Worm (Caenorhabditis elegans) whole organism, young adult: ENCODE data around the gene ttr-5.

ENCODE experiments used
- B0261.1 ChIP-seq: sonication (generic microtip); optimal IDR thresholded peaks from 2 replicates; lab custom pipeline; 2016; ENCODE audit warnings: mild to moderate bottlenecking, missing genetic modification characterization, moderate library complexity, missing compliant biosample characterization
- D2030.7 ChIP-seq: fragments of 200-800 bp; sonication (Bioruptor generic); IDR thresholded peaks from 2 replicates; pipeline ENCODE4 v1.3.6; 2022; ENCODE audit warnings: missing genetic modification reagents, missing genetic modification characterization, missing compliant biosample characterization
- F10E7.11 ChIP-seq: sonication (generic microtip); optimal IDR thresholded peaks from 2 replicates; lab custom pipeline; 2017; ENCODE audit warnings: mild to moderate bottlenecking, missing genetic modification characterization, moderate library complexity, missing compliant biosample characterization
- F37B4.10 ChIP-seq: fragments of 200-800 bp; sonication (Bioruptor generic); IDR thresholded peaks from 2 replicates; pipeline ENCODE4 v1.3.6; 2022; ENCODE audit warnings: missing genetic modification characterization, missing compliant biosample characterization
- K11D2.4 ChIP-seq: fragments of 200-800 bp; sonication (Bioruptor generic); IDR thresholded peaks from 2 replicates; pipeline ENCODE4 v1.3.6; 2022; ENCODE audit warnings: missing genetic modification reagents, missing genetic modification characterization, missing compliant biosample characterization
- T26A5.8 ChIP-seq: sonication (generic microtip); optimal IDR thresholded peaks from 2 replicates; lab custom pipeline; 2016; ENCODE audit warnings: missing genetic modification characterization, missing compliant biosample characterization
- Y53F4B.3 ChIP-seq: fragments of 200-800 bp; sonication (Bioruptor generic); IDR thresholded peaks from 2 replicates; pipeline ENCODE4 v1.3.6; 2022; ENCODE audit warnings: missing genetic modification reagents, missing genetic modification characterization, missing compliant biosample characterization
- Y53G8AR.9 ChIP-seq: fragments of 200-800 bp; sonication (Bioruptor generic); conservative IDR thresholded peaks from 2 replicates; pipeline ENCODE4 v1.3.6; 2022; ENCODE audit warnings: missing genetic modification reagents, missing genetic modification characterization, missing compliant biosample characterization
- Y95B8A.8 ChIP-seq: fragments of 200-800 bp; sonication (Bioruptor generic); IDR thresholded peaks from 2 replicates; pipeline ENCODE4 v1.3.6; 2022; ENCODE audit warnings: missing genetic modification reagents, missing genetic modification characterization, missing compliant biosample characterization
- aptf-3 ChIP-seq: fragments of 200-800 bp; sonication (Bioruptor generic); IDR thresholded peaks from 2 replicates; pipeline ENCODE4 v1.3.6; 2022; ENCODE audit warnings: missing genetic modification characterization, missing compliant biosample characterization
- atf-7 ChIP-seq: sonication (generic microtip); optimal IDR thresholded peaks from 2 replicates; lab custom pipeline; 2017; ENCODE audit warnings: mild to moderate bottlenecking, missing genetic modification characterization, missing compliant biosample characterization
- bed-1 ChIP-seq: fragments of 200-800 bp; sonication (Bioruptor generic); IDR thresholded peaks from 2 replicates; pipeline ENCODE4 v1.3.6; 2022; ENCODE audit warnings: missing genetic modification reagents, missing genetic modification characterization, missing compliant biosample characterization
- bed-2 ChIP-seq: fragments of 200-800 bp; sonication (Bioruptor generic); IDR thresholded peaks from 2 replicates; pipeline ENCODE4 v1.3.6; 2022; ENCODE audit warnings: missing genetic modification reagents, missing genetic modification characterization, missing compliant biosample characterization
- cebp-2 ChIP-seq: fragments of 200-800 bp; sonication (Bioruptor generic); IDR thresholded peaks from 2 replicates; pipeline ENCODE4 v1.3.6; 2022; ENCODE audit warnings: missing genetic modification characterization, missing compliant biosample characterization
- ceh-27 ChIP-seq: fragments of 200-800 bp; sonication (Bioruptor generic); optimal IDR thresholded peaks from 2 replicates; lab custom pipeline; 2018; ENCODE audit warnings: mild to moderate bottlenecking, missing genetic modification characterization, moderate library complexity, missing compliant biosample characterization
- ceh-40 ChIP-seq: fragments of 200-800 bp; sonication (Bioruptor generic); IDR thresholded peaks from 2 replicates; pipeline ENCODE4 v1.3.6; 2022; ENCODE audit warnings: missing genetic modification characterization, missing compliant biosample characterization
- chd-7 ChIP-seq: sonication (generic microtip); optimal IDR thresholded peaks from 2 replicates; lab custom pipeline; 2016; ENCODE audit warnings: mild to moderate bottlenecking, missing genetic modification characterization, moderate library complexity, missing compliant biosample characterization
- dox-1 ChIP-seq: fragments of 200-800 bp; sonication (Bioruptor generic); IDR thresholded peaks from 2 replicates; pipeline ENCODE4 v1.3.6; 2022; ENCODE audit warnings: missing genetic modification reagents, missing genetic modification characterization, missing compliant biosample characterization
- dpff-1 ChIP-seq: sonication (generic microtip); optimal IDR thresholded peaks from 2 replicates; lab custom pipeline; 2017; ENCODE audit warnings: mild to moderate bottlenecking, missing genetic modification characterization, missing compliant biosample characterization
- dpl-1 ChIP-seq: fragments of 150-350 bp; optimal IDR thresholded peaks from 2 replicates; lab custom pipeline; 2014; ENCODE audit warnings: missing biosample characterization, missing genetic modification reagents, missing genetic modification characterization
- efl-1 ChIP-seq: fragments of 150-350 bp; optimal IDR thresholded peaks from 2 replicates; lab custom pipeline; 2014; ENCODE audit warnings: missing biosample characterization, missing genetic modification reagents, missing genetic modification characterization
- egl-18 ChIP-seq: fragments of 200-800 bp; sonication (Bioruptor generic); IDR thresholded peaks from 2 replicates; pipeline ENCODE4 v1.3.6; 2022; ENCODE audit warnings: missing genetic modification reagents, missing genetic modification characterization, missing compliant biosample characterization
- egl-44 ChIP-seq: fragments of 200-800 bp; sonication (Bioruptor generic); IDR thresholded peaks from 2 replicates; pipeline ENCODE4 v1.3.6; 2022; ENCODE audit warnings: missing genetic modification reagents, missing genetic modification characterization, missing compliant biosample characterization
- fkh-3 ChIP-seq: sonication (generic microtip); optimal IDR thresholded peaks from 2 replicates; lab custom pipeline; 2016; ENCODE audit warnings: mild to moderate bottlenecking, missing genetic modification characterization, missing compliant biosample characterization
- hlh-12 ChIP-seq: sonication (generic microtip); optimal IDR thresholded peaks from 2 replicates; lab custom pipeline; 2016; ENCODE audit warnings: missing genetic modification characterization, missing compliant biosample characterization
- hlh-26 ChIP-seq: fragments of 200-800 bp; sonication (Bioruptor generic); conservative IDR thresholded peaks from 2 replicates; pipeline ENCODE4 v1.3.6; 2022; ENCODE audit warnings: missing genetic modification reagents, missing genetic modification characterization, missing compliant biosample characterization
- hmg-1.2 ChIP-seq: fragments of 200-800 bp; sonication (Bioruptor generic); IDR thresholded peaks from 2 replicates; pipeline ENCODE4 v1.3.6; 2022; ENCODE audit warnings: missing genetic modification reagents, missing genetic modification characterization, missing compliant biosample characterization
- let-526 ChIP-seq: fragments of 200-800 bp; sonication (Bioruptor generic); IDR thresholded peaks from 2 replicates; pipeline ENCODE4 v1.3.6; 2022; ENCODE audit warnings: missing genetic modification reagents, missing genetic modification characterization, missing compliant biosample characterization
- let-607 ChIP-seq, 2 experiments: fragments of 200-800 bp in 1 of 2; sonication (Bioruptor generic) in 1 of 2; sonication (generic microtip) in 1 of 2; optimal IDR thresholded peaks; 2 replicates each; lab custom pipeline; 2016 to 2018; ENCODE audit warnings: mild to moderate bottlenecking in 2 of 2, missing compliant biosample characterization in 2 of 2, missing genetic modification characterization in 2 of 2, moderate library complexity in 2 of 2, missing genotype in 1 of 2
- lin-40 ChIP-seq: sonication (generic microtip); optimal IDR thresholded peaks from 2 replicates; lab custom pipeline; 2016; ENCODE audit warnings: missing genetic modification characterization, mild to moderate bottlenecking, missing compliant biosample characterization, missing genotype, missing genetic modification reagents
- madf-6 ChIP-seq: fragments of 200-800 bp; sonication (Bioruptor generic); IDR thresholded peaks from 2 replicates; pipeline ENCODE4 v1.3.6; 2022; ENCODE audit warnings: missing genetic modification reagents, missing genetic modification characterization, missing compliant biosample characterization
- madf-8 ChIP-seq: fragments of 200-800 bp; sonication (Bioruptor generic); conservative IDR thresholded peaks from 2 replicates; pipeline ENCODE4 v1.3.6; 2022; ENCODE audit warnings: missing genetic modification reagents, missing genetic modification characterization, missing compliant biosample characterization
- mcd-1 ChIP-seq: fragments of 200-800 bp; sonication (Bioruptor generic); IDR thresholded peaks from 2 replicates; pipeline ENCODE4 v1.3.6; 2022; ENCODE audit warnings: missing genetic modification reagents, missing genetic modification characterization, missing compliant biosample characterization
- nfyb-1 ChIP-seq: fragments of 200-800 bp; sonication (Bioruptor generic); IDR thresholded peaks from 2 replicates; pipeline ENCODE4 v1.3.6; 2022; ENCODE audit warnings: missing genetic modification reagents, missing genetic modification characterization, missing compliant biosample characterization
- nhr-120 ChIP-seq: fragments of 200-800 bp; sonication (Bioruptor generic); IDR thresholded peaks from 2 replicates; pipeline ENCODE4 v1.3.6; 2022; ENCODE audit warnings: missing genetic modification characterization, missing compliant biosample characterization
- rcor-1 ChIP-seq: fragments of 200-800 bp; sonication (Bioruptor generic); IDR thresholded peaks from 2 replicates; pipeline ENCODE4 v1.3.6; 2022; ENCODE audit warnings: missing genetic modification reagents, missing genetic modification characterization, missing compliant biosample characterization
- rpc-1 ChIP-seq, 2 experiments: fragments of 150-350 bp in 1 of 2; sonication (generic microtip) in 1 of 2; optimal IDR thresholded peaks; 2 replicates each; lab custom pipeline; 2014 to 2018; ENCODE audit warnings: missing biosample characterization in 1 of 2, missing genetic modification characterization in 1 of 2, missing genetic modification reagents in 1 of 2, missing genotype in 1 of 2
- sdz-38 ChIP-seq: sonication (generic microtip); optimal IDR thresholded peaks from 2 replicates; lab custom pipeline; 2016; ENCODE audit warnings: missing genotype, missing genetic modification characterization, missing compliant biosample characterization
- sea-2 ChIP-seq: fragments of 200-800 bp; sonication (Bioruptor generic); IDR thresholded peaks from 2 replicates; pipeline ENCODE4 v1.3.6; 2022; ENCODE audit warnings: missing genetic modification characterization, missing compliant biosample characterization
- sptf-2 ChIP-seq: fragments of 200-800 bp; sonication (Bioruptor generic); optimal IDR thresholded peaks from 2 replicates; lab custom pipeline; 2018; ENCODE audit warnings: mild to moderate bottlenecking, missing genetic modification characterization, missing compliant biosample characterization
- tlf-1 ChIP-seq: fragments of 200-800 bp; sonication (Bioruptor generic); optimal IDR thresholded peaks from 2 replicates; lab custom pipeline; 2018; ENCODE audit warnings: mild to moderate bottlenecking, missing genetic modification characterization, missing compliant biosample characterization
- unc-62 ChIP-seq: fragments of 150-350 bp; optimal IDR thresholded peaks from 2 replicates; lab custom pipeline; 2014; ENCODE audit warnings: missing biosample characterization, missing genetic modification reagents, missing genetic modification characterization
- ztf-22 ChIP-seq: fragments of 200-800 bp; sonication (Bioruptor generic); optimal IDR thresholded peaks from 2 replicates; lab custom pipeline; 2018; ENCODE audit warnings: mild to moderate bottlenecking, missing genetic modification characterization, moderate library complexity, missing compliant biosample characterization
- ztf-25 ChIP-seq: fragments of 200-800 bp; sonication (Bioruptor generic); IDR thresholded peaks from 2 replicates; pipeline ENCODE4 v1.3.6; 2022; ENCODE audit warnings: missing genetic modification reagents, missing genetic modification characterization, missing compliant biosample characterization
- ztf-26 ChIP-seq: sonication (generic microtip); optimal IDR thresholded peaks from 2 replicates; lab custom pipeline; 2017; ENCODE audit warnings: missing genetic modification characterization, missing compliant biosample characterization
- ztf-28 ChIP-seq: fragments of 200-800 bp; sonication (Bioruptor generic); IDR thresholded peaks from 2 replicates; pipeline ENCODE4 v1.3.6; 2022; ENCODE audit warnings: missing genetic modification reagents, missing genetic modification characterization, missing compliant biosample characterization

Gene ttr-5

DNA sequence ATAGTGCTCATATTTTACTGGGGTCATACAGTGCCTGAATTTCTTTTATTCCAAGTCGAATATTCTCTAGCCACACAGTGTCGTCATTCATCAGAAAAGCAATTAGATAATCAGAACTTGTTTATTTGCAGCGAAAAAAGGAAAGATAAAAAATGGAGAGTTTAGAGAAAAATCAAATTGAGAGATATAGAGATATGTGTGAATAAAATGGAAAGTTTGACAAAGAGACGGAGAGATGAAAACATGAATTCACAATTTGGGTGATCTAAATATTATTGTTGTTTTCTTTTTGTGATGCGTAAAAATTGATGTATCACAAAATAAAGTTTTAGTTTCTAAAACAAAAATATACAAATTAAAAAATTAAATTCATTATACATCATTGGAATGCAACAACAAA, 29.4 kb upstream of the ttr-5 start (continued):
- no peak for TF ChIP-seq mcd-1
- TF ChIP-seq Y53G8AR.9 = no peak
- TF ChIP-seq, all 124 proteins: peak for 0

DNA sequence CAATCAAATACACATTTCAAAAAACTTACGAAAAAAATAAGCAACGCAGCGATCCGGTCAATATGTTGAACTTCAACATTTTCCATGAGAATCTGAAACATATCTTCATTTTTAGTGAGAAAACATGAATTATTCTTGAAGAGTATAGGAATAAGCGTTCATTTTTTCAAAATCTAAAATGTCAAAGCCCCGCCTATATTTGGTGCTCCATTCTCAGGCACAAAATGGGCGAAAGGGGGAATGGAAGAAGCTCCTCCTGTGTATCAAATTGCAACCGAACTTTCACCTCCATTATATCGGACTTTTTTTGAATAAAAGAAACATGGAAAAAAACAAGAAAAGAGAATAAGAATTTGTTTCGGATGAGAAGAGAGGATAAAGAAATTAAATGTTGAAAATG, 23.5 kb upstream of the ttr-5 start, which contains the start of gene srx-45:
Gene srx-45 (minus strand): TSS at position 101 of the 400 bp plus-strand sequence.
- TF ChIP-seq let-526 (no peak), D2030.7 (no peak), dpl-1 (GFP tag; lab: Kevin White, UChicago) (no peak), fkh-3 (tag; lab: Kevin White, UChicago) (no peak), K11D2.4 (GFP tag; lab: Robert Waterston, UW) (no peak), bed-1 (no peak), Y53F4B.3 (GFP tag; lab: Robert Waterston, UW) (no peak), ztf-22 (GFP tag; lab: Kevin White, UChicago) (no peak), aptf-3 (GFP tag; lab: Robert Waterston, UW) (no peak), rpc-1 (optimal IDR thresholded peaks at IDR 0.05; lab: Kevin White, UChicago) (no peak), rpc-1 (tag; optimal IDR thresholded peaks at IDR 0.05; lab: Kevin White, UChicago) (no peak), ceh-40 (GFP tag; lab: Robert Waterston, UW) (no peak), F10E7.11 (no peak), unc-62 (GFP tag; lab: Kevin White, UChicago) (no peak), ztf-25 (no peak), chd-7 (tag; lab: Kevin White, UChicago) (no peak), hmg-1.2 (no peak), ztf-26 (tag; lab: Kevin White, UChicago) (no peak), egl-44 (GFP tag; lab: Robert Waterston, UW) (no peak), efl-1 (GFP tag; lab: Kevin White, UChicago) (no peak)

DNA sequence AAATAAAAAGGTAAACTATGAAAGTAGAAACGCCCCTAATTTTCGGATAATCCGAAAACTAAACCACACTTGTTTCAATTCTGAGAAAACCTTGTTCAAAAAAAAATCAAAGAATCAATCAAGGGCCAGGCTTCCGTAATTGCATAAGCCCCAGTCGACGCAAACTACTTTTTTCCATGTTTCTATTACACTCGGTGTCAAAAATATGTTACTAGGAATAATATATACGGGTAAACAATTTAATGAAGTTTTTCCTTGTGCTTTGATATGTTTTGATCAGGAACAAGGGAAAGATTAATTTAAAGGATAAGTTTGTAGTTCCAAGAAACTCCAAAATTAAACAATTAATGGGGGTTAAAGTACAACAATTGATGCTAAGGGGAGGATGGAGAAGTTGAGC, 20.3 kb upstream of the ttr-5 start:
- TF ChIP-seq lin-40 (tag; lab: Kevin White, UChicago) = no peak
- TF ChIP-seq sea-2 = no peak
- no peak for TF ChIP-seq sdz-38 (tag; lab: Kevin White, UChicago)
- no peak for TF ChIP-seq nfyb-1 (GFP tag; lab: Robert Waterston, UW)
- no peak for TF ChIP-seq Y53G8AR.9
- TF ChIP-seq dox-1 (GFP tag; lab: Robert Waterston, UW) = no peak
- TF ChIP-seq sptf-2 (GFP tag; lab: Kevin White, UChicago) = no peak
- no peak for TF ChIP-seq dpff-1 (tag; lab: Kevin White, UChicago)
- no peak for TF ChIP-seq egl-18
- TF ChIP-seq B0261.1 (tag; lab: Kevin White, UChicago) = no peak
- no peak for TF ChIP-seq hlh-12 (tag; lab: Kevin White, UChicago)
- TF ChIP-seq ceh-27 (GFP tag; lab: Kevin White, UChicago) = no peak
- TF ChIP-seq nhr-120 (GFP tag; lab: Robert Waterston, UW) = no peak
- no peak for TF ChIP-seq tlf-1 (GFP tag; lab: Kevin White, UChicago)
- no peak for TF ChIP-seq madf-8 (GFP tag; lab: Robert Waterston, UW)
- TF ChIP-seq ceh-40 (GFP tag; lab: Robert Waterston, UW) = no peak
- no peak for TF ChIP-seq T26A5.8 (tag; lab: Kevin White, UChicago)
- TF ChIP-seq, all 124 proteins: peak for 0

DNA sequence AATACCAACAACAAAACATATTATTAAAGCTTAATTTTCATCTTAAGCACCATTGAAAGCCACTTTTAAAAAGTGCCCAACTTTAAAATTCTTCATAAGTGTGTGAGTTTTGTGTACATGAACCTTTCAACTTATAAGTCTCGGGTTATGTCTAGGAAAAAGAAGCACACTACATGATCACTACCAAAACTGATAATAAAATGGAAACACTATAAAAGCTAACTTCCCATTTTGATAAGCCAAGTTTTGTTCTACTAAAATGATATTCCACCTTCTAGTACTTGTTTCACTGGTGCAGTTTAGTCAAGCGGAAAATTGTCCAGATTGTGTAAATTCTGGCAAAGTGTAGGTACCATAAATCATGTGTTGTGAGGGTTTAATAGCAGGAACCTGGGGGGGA, 15.6 kb upstream of the ttr-5 start, which contains the start of gene C40H1.8:
Gene C40H1.8 (plus strand): TSS at position 242 of the 400 bp plus-strand sequence.
- TF ChIP-seq B0261.1 (tag; lab: Kevin White, UChicago) (no peak), F37B4.10 (GFP tag; lab: Robert Waterston, UW) (no peak), rcor-1 (GFP tag; lab: Robert Waterston, UW) (no peak), rpc-1 (optimal IDR thresholded peaks at IDR 0.05; lab: Kevin White, UChicago) (no peak), rpc-1 (tag; optimal IDR thresholded peaks at IDR 0.05; lab: Kevin White, UChicago) (no peak), let-607 (tag; optimal IDR thresholded peaks at IDR 0.05; lab: Kevin White, UChicago) (no peak), hlh-26 (GFP tag; lab: Robert Waterston, UW) (no peak), unc-62 (GFP tag; lab: Kevin White, UChicago) (no peak), egl-44 (GFP tag; lab: Robert Waterston, UW) (no peak), tlf-1 (GFP tag; lab: Kevin White, UChicago) (no peak), bed-2 (GFP tag; lab: Robert Waterston, UW) (no peak), T26A5.8 (tag; lab: Kevin White, UChicago) (no peak), madf-6 (GFP tag; lab: Robert Waterston, UW) (no peak), Y95B8A.8 (GFP tag; lab: Robert Waterston, UW) (no peak), ztf-28 (no peak), K11D2.4 (GFP tag; lab: Robert Waterston, UW) (no peak), cebp-2 (GFP tag; lab: Robert Waterston, UW) (no peak), atf-7 (tag; lab: Kevin White, UChicago) (no peak), hmg-1.2 (no peak)
